Worm (Caenorhabditis elegans): Measurements from ENCODE around the gene F57G4.11.

DNA sequence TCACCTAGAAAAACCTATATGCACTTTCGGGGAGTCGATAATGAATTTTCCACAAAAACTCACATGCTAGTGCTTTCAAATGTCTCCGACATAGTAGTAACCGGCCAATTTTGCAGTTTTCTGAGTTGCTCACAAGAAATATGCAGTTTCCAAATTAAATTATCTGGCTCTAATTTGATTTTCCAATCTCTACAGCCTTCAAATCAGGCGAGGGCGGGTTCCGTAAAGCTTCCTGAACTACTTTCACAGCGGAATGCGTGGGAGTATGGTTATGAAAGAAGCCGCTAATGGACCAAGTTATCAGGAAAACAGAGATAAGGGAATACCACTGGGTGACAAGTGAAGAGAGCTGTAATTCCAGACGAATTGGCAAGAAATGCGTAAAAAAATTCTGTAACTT, 40.9 kb downstream of the F57G4.11 start, which contains the start of gene F59A1.11:
- no peak for TF ChIP-seq hlh-13 (GFP tag; optimal IDR thresholded peaks at IDR 0.05)
- TF ChIP-seq F13H6.1 (tag; optimal IDR thresholded peaks at IDR 0.05) = no peak
- TF ChIP-seq ztf-16 (tag; optimal IDR thresholded peaks at IDR 0.05) = no peak
- no peak for TF ChIP-seq nhr-11 (tag; optimal IDR thresholded peaks at IDR 0.05)
- no peak for TF ChIP-seq nfya-1 (tag; optimal IDR thresholded peaks at IDR 0.05)
- TF ChIP-seq tbx-2 (tag; optimal IDR thresholded peaks at IDR 0.05) = no peak
- TF ChIP-seq npax-4 (tag; optimal IDR thresholded peaks at IDR 0.05) = no peak
- no peak for TF ChIP-seq ets-4 (tag; optimal IDR thresholded peaks at IDR 0.05)
- no peak for TF ChIP-seq unc-42 (tag; optimal IDR thresholded peaks at IDR 0.05)
- TF ChIP-seq sox-4 (tag; optimal IDR thresholded peaks at IDR 0.05) = no peak
- TF ChIP-seq ama-1 (optimal IDR thresholded peaks at IDR 0.05) = no peak

Measured in whole organism, late embryonic.